Fruit fly (Drosophila melanogaster) whole organism, embryonic: ENCODE measurements around the gene CG42789.
A peak's percentile ranks its signal among the peaks of the same experiment; 100 is the strongest.

ENCODE experiments used
- Asciz ChIP-seq: fragments of 200-800 bp; sonication (Bioruptor generic); optimal IDR thresholded peaks from 2 replicates; lab custom pipeline; 2017; ENCODE audit warnings: missing biosample characterization, mild to moderate bottlenecking, missing genetic modification characterization, missing genetic modification reagents
- CG10543 ChIP-seq: fragments of 200-800 bp; sonication (Bioruptor generic); optimal IDR thresholded peaks from 3 replicates; lab custom pipeline; 2017; ENCODE audit warnings: missing biosample characterization, mild to moderate bottlenecking, missing genetic modification characterization, moderate library complexity
- CG10959 ChIP-seq: fragments of 200-800 bp; sonication (Bioruptor generic); IDR thresholded peaks from 2 replicates; pipeline ENCODE4 v1.3.6; 2022; ENCODE audit warnings: missing biosample characterization, missing genetic modification characterization
- CG12659 ChIP-seq: fragments of 200-800 bp; sonication (Bioruptor generic); optimal IDR thresholded peaks from 3 replicates; lab custom pipeline; 2017; ENCODE audit warnings: mild to moderate bottlenecking, missing biosample characterization, missing genetic modification reagents, missing genetic modification characterization
- CG14441 ChIP-seq: fragments of 200-800 bp; sonication (Bioruptor generic); IDR thresholded peaks from 2 replicates; pipeline ENCODE4 v1.3.6; 2022; ENCODE audit warnings: missing biosample characterization, missing genetic modification characterization
- CG14667 ChIP-seq: fragments of 200-800 bp; sonication (Bioruptor generic); IDR thresholded peaks from 2 replicates; pipeline ENCODE4 v1.3.6; 2022; ENCODE audit warnings: missing biosample characterization, missing genetic modification characterization
- CG14965 ChIP-seq: fragments of 200-800 bp; sonication (Bioruptor generic); optimal IDR thresholded peaks from 2 replicates; lab custom pipeline; 2016; ENCODE audit warnings: missing biosample characterization, missing genetic modification characterization, borderline replicate concordance
- CG1647 ChIP-seq: fragments of 200-800 bp; sonication (Bioruptor generic); optimal IDR thresholded peaks from 3 replicates; lab custom pipeline; 2016; ENCODE audit warnings: missing biosample characterization, missing genetic modification characterization
- CG17328 ChIP-seq: fragments of 200-800 bp; sonication (Bioruptor generic); IDR thresholded peaks from 2 replicates; pipeline ENCODE4 v1.3.6; 2022; ENCODE audit warnings: missing biosample characterization, missing genetic modification characterization
- CG17361 ChIP-seq: fragments of 200-800 bp; sonication (Bioruptor generic); IDR thresholded peaks from 3 replicates; pipeline ENCODE4 v1.3.6; 2022; ENCODE audit warnings: missing biosample characterization, missing genetic modification characterization
- CG17829 ChIP-seq: fragments of 200-800 bp; optimal IDR thresholded peaks from 2 replicates; lab custom pipeline; 2019; ENCODE audit warnings: missing biosample characterization, mild to moderate bottlenecking, missing genetic modification characterization, moderate library complexity
- CG2712 ChIP-seq: fragments of 200-800 bp; optimal IDR thresholded peaks from 3 replicates; lab custom pipeline; 2019; ENCODE audit warnings: missing biosample characterization, mild to moderate bottlenecking, missing genetic modification characterization, moderate library complexity
- CG31224 ChIP-seq: fragments of 200-800 bp; sonication (Bioruptor generic); IDR thresholded peaks from 2 replicates; pipeline ENCODE4 v1.3.6; 2022; ENCODE audit warnings: missing biosample characterization, missing genetic modification characterization
- CG33557 ChIP-seq: fragments of 200-800 bp; sonication (Bioruptor generic); optimal IDR thresholded peaks from 2 replicates; lab custom pipeline; 2019; ENCODE audit warnings: missing biosample characterization, mild to moderate bottlenecking, missing genetic modification characterization, moderate library complexity
- CG43689 ChIP-seq: fragments of 200-800 bp; sonication (Bioruptor generic); IDR thresholded peaks from 2 replicates; pipeline ENCODE4 v1.3.6; 2022; ENCODE audit warnings: missing biosample characterization, missing genetic modification characterization
- CG4404 ChIP-seq: fragments of 200-800 bp; sonication (Bioruptor generic); IDR thresholded peaks from 2 replicates; pipeline ENCODE4 v1.3.6; 2022; ENCODE audit warnings: missing biosample characterization, missing genetic modification characterization
- CG5953 ChIP-seq: fragments of 200-800 bp; sonication (Bioruptor generic); IDR thresholded peaks from 2 replicates; pipeline ENCODE4 v1.3.6; 2022; ENCODE audit warnings: missing biosample characterization, missing genetic modification characterization
- CG7372 ChIP-seq: fragments of 200-800 bp; sonication (Bioruptor generic); IDR thresholded peaks from 2 replicates; pipeline ENCODE4 v1.3.6; 2022; ENCODE audit warnings: missing biosample characterization, missing genetic modification characterization
- CG7556 ChIP-seq: fragments of 200-800 bp; sonication (Bioruptor generic); optimal IDR thresholded peaks from 2 replicates; lab custom pipeline; 2017; ENCODE audit warnings: missing biosample characterization, mild to moderate bottlenecking, missing genetic modification characterization
- CG7745 ChIP-seq: fragments of 200-800 bp; sonication (Bioruptor generic); optimal IDR thresholded peaks from 2 replicates; lab custom pipeline; 2018; ENCODE audit warnings: missing biosample characterization, mild to moderate bottlenecking, missing genetic modification characterization, moderate library complexity
- CG7839 ChIP-seq: fragments of 200-800 bp; sonication (Bioruptor generic); optimal IDR thresholded peaks from 3 replicates; lab custom pipeline; 2018; ENCODE audit warnings: missing biosample characterization, mild to moderate bottlenecking, missing genetic modification characterization, moderate library complexity
- CG7987 ChIP-seq: fragments of 200-800 bp; sonication (Bioruptor generic); optimal IDR thresholded peaks from 2 replicates; lab custom pipeline; 2018; ENCODE audit warnings: missing biosample characterization, mild to moderate bottlenecking, missing genetic modification characterization, moderate library complexity
- CG8281 ChIP-seq: fragments of 200-800 bp; sonication (Bioruptor generic); optimal IDR thresholded peaks from 2 replicates; lab custom pipeline; 2018; ENCODE audit warnings: missing biosample characterization, mild to moderate bottlenecking, missing genetic modification characterization, moderate library complexity
- CG8944 ChIP-seq: fragments of 200-800 bp; sonication (Bioruptor generic); optimal IDR thresholded peaks from 3 replicates; lab custom pipeline; 2016; ENCODE audit warnings: missing biosample characterization, missing genetic modification characterization
- CG9609 ChIP-seq: fragments of 200-800 bp; sonication (Bioruptor generic); optimal IDR thresholded peaks from 3 replicates; lab custom pipeline; 2016; ENCODE audit warnings: missing biosample characterization, missing genetic modification characterization
- CG9932 ChIP-seq: fragments of 200-800 bp; sonication (Bioruptor generic); IDR thresholded peaks from 2 replicates; pipeline ENCODE4 v1.3.6; 2022; ENCODE audit warnings: missing biosample characterization, missing genetic modification characterization
- CTCF ChIP-seq: fragments of 200-800 bp; sonication (Bioruptor generic); optimal IDR thresholded peaks from 2 replicates; lab custom pipeline; 2017; ENCODE audit warnings: missing biosample characterization, mild to moderate bottlenecking, missing genetic modification characterization, moderate library complexity
- D19A ChIP-seq: fragments of 200-800 bp; optimal IDR thresholded peaks from 3 replicates; lab custom pipeline; 2019; ENCODE audit warnings: missing biosample characterization, mild to moderate bottlenecking, missing genetic modification characterization, moderate library complexity
- Ets65A ChIP-seq: fragments of 200-800 bp; sonication (Bioruptor generic); peaks from one replicate; lab custom pipeline; 2016; ENCODE audit warnings: missing biosample characterization, missing genetic modification characterization
- H15 ChIP-seq: fragments of 200-800 bp; sonication (Bioruptor generic); IDR thresholded peaks from 3 replicates; pipeline ENCODE4 v1.3.6; 2022; ENCODE audit warnings: missing biosample characterization, missing genetic modification characterization
- HmgD ChIP-seq: fragments of 200-800 bp; sonication (Bioruptor generic); optimal IDR thresholded peaks from 3 replicates; lab custom pipeline; 2016; ENCODE audit warnings: missing biosample characterization, missing genetic modification characterization
- Jarid2 ChIP-seq: fragments of 200-800 bp; sonication (Bioruptor generic); optimal IDR thresholded peaks from 3 replicates; lab custom pipeline; 2017; ENCODE audit warnings: mild to moderate bottlenecking, missing biosample characterization, missing genetic modification reagents, missing genetic modification characterization
- Neu2 ChIP-seq: fragments of 200-800 bp; sonication (Bioruptor generic); optimal IDR thresholded peaks from 3 replicates; lab custom pipeline; 2016; ENCODE audit warnings: missing biosample characterization, missing genetic modification characterization, borderline replicate concordance
- Sin3A ChIP-seq: fragments of >200 bp; optimal IDR thresholded peaks from 2 replicates; lab custom pipeline; 2018
- Trl ChIP-seq, 3 experiments: fragments of >200 bp in 2 of 3; fragments of 200-800 bp in 1 of 3; sonication (Bioruptor generic) in 1 of 3; optimal IDR thresholded peaks; 2 replicates in 1 of 3; 3 replicates in 2 of 3; lab custom pipeline; 2016 to 2017; ENCODE audit warnings: missing biosample characterization in 1 of 3, missing genetic modification characterization in 1 of 3
- ara ChIP-seq: fragments of 200-800 bp; sonication (Bioruptor generic); IDR thresholded peaks from 2 replicates; pipeline ENCODE4 v1.3.6; 2022; ENCODE audit warnings: missing biosample characterization, missing genetic modification characterization
- croc ChIP-seq: fragments of 200-800 bp; sonication (Bioruptor generic); conservative IDR thresholded peaks from 3 replicates; pipeline ENCODE4 v1.3.6; 2022; ENCODE audit warnings: missing biosample characterization, missing genetic modification characterization
- dati ChIP-seq: fragments of 200-800 bp; sonication (Bioruptor generic); IDR thresholded peaks from 2 replicates; pipeline ENCODE4 v1.3.6; 2022; ENCODE audit warnings: missing biosample characterization, missing genetic modification characterization
- grau ChIP-seq: fragments of 200-800 bp; optimal IDR thresholded peaks from 3 replicates; lab custom pipeline; 2019; ENCODE audit warnings: missing biosample characterization, mild to moderate bottlenecking, missing genetic modification characterization, moderate library complexity
- hb ChIP-seq: fragments of 200-800 bp; sonication (Bioruptor generic); IDR thresholded peaks from 3 replicates; pipeline ENCODE4 v1.3.6; 2022; ENCODE audit warnings: missing biosample characterization, missing genetic modification characterization; ENCODE audit not compliant: partially characterized antibody
- hth ChIP-seq: fragments of >200 bp; optimal IDR thresholded peaks from 2 replicates; lab custom pipeline; 2017; ENCODE audit warnings: inconsistent platforms
- nau ChIP-seq: fragments of 200-800 bp; sonication (Bioruptor generic); optimal IDR thresholded peaks from 3 replicates; lab custom pipeline; 2017; ENCODE audit warnings: missing biosample characterization, mild to moderate bottlenecking, missing genetic modification characterization, missing genetic modification reagents
- pum ChIP-seq: fragments of 200-800 bp; sonication (Bioruptor generic); optimal IDR thresholded peaks from 2 replicates; lab custom pipeline; 2016; ENCODE audit warnings: missing biosample characterization, missing genetic modification characterization
- pzg ChIP-seq: fragments of 200-800 bp; sonication (Bioruptor generic); optimal IDR thresholded peaks from 3 replicates; lab custom pipeline; 2018; ENCODE audit warnings: missing biosample characterization, mild to moderate bottlenecking, missing genetic modification characterization, moderate library complexity
- repo ChIP-seq: fragments of 200-800 bp; sonication (Bioruptor generic); optimal IDR thresholded peaks from 2 replicates; lab custom pipeline; 2016; ENCODE audit warnings: missing biosample characterization, missing genetic modification characterization
- ro ChIP-seq: fragments of 200-800 bp; sonication (Bioruptor generic); IDR thresholded peaks from 2 replicates; pipeline ENCODE4 v1.3.6; 2022; ENCODE audit warnings: missing biosample characterization, missing genetic modification characterization
- scrt ChIP-seq: fragments of 200-800 bp; sonication (Bioruptor generic); optimal IDR thresholded peaks from 2 replicates; lab custom pipeline; 2018; ENCODE audit warnings: missing biosample characterization, mild to moderate bottlenecking, missing genetic modification characterization, moderate library complexity
- ssp ChIP-seq: fragments of 200-800 bp; sonication (Bioruptor generic); IDR thresholded peaks from 2 replicates; pipeline ENCODE4 v1.3.6; 2022; ENCODE audit warnings: missing biosample characterization, missing genetic modification characterization
- trem ChIP-seq: fragments of 200-800 bp; optimal IDR thresholded peaks from 3 replicates; lab custom pipeline; 2019; ENCODE audit warnings: missing biosample characterization, mild to moderate bottlenecking, missing genetic modification characterization, moderate library complexity
- usp ChIP-seq: fragments of >200 bp; optimal IDR thresholded peaks from 2 replicates; lab custom pipeline; 2017; ENCODE audit warnings: missing biosample characterization, missing genetic modification characterization
- zfh2 ChIP-seq: fragments of 200-800 bp; sonication (Bioruptor generic); optimal IDR thresholded peaks from 2 replicates; lab custom pipeline; 2016; ENCODE audit warnings: missing biosample characterization, missing genetic modification characterization

The CG42789 gene

DNA sequence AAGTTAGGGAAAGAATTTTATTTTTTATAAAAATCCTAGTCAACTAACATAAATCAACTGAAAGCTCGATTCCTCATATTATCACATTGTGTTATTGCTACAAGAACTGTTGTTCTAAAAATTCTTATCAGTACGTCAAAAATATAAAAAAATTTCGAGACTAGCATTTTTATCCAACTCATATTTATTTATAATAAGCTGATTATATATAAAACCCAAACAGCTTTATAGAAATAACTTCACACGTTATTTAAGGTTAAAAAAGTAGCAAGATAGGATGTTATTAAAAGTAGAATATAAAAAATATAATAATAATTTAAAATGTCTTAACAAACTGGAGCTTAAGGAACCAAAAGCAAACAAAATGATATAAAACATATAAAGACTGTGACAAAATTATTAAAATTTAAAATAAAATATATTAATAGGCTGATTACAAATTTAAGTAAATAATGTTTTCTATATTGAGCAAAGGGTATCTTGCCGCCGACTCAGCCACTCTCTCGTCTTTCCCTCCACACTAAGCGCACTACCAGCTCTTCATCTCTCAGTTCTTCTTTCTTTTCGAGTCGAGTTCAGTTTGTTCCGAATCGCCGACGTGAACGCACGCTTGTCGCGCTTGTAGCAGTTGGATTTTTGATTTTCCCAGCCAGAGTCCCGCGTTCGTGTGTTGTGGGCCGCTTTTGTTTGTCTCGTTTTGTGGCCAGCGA is 14.6 kb upstream of the CG42789 start, which contains the start of gene Tl (continued):
- peak; percentile 6 for TF ChIP-seq CG7839 (tag; lab: Kevin White, UChicago)
- TF ChIP-seq CG7745 (tag; lab: Kevin White, UChicago), result no peak
- peak; percentile 32; the same call in 1 of the 2 replicates for TF ChIP-seq ara (GFP tag; lab: Robert Waterston, UW)
- no peak for TF ChIP-seq ro (GFP tag; lab: Robert Waterston, UW)
- peak; percentile 17 for TF ChIP-seq CG17829 (tag; lab: Kevin White, UChicago)
- peak in 1 of 2 experiments; percentile 57 for TF ChIP-seq Trl (optimal IDR thresholded peaks at IDR 0.05; lab: Kevin White, UChicago)
- peak; percentile 21 for TF ChIP-seq Trl (GFP tag; optimal IDR thresholded peaks at IDR 0.05; lab: Kevin White, UChicago)
- no peak for TF ChIP-seq CG10959 (GFP tag; lab: Robert Waterston, UW)
- no peak for TF ChIP-seq hth
- TF ChIP-seq CG12659, result no peak
- no peak for TF ChIP-seq CG14965
- peak; percentile 35 for TF ChIP-seq CG7556
- TF ChIP-seq ssp (GFP tag; lab: Robert Waterston, UW), result no peak
- peak; percentile 7 for TF ChIP-seq CG2712 (tag; lab: Kevin White, UChicago)
- TF ChIP-seq scrt (GFP tag; lab: Kevin White, UChicago), result peak; percentile 11
- TF ChIP-seq CG9932 (GFP tag; lab: Robert Waterston, UW), result peak; percentile 42; the same call in 1 of the 2 replicates
- TF ChIP-seq CG14441, result no peak
- TF ChIP-seq CG43689 (GFP tag; lab: Robert Waterston, UW), result no peak
- TF ChIP-seq nau (GFP tag; lab: Kevin White, UChicago), result no peak
- no peak for TF ChIP-seq trem (tag; lab: Kevin White, UChicago)
- peak; percentile 34; the same call in 1 of the 2 replicates for TF ChIP-seq CG5953 (GFP tag; lab: Robert Waterston, UW)
- TF ChIP-seq pum (GFP tag; lab: Kevin White, UChicago), result no peak
- 0 out of 2 replicates have a peak, but pooled peaks have one; percentile 8 for TF ChIP-seq CG14667 (GFP tag; lab: Robert Waterston, UW)
- TF ChIP-seq Jarid2, result peak; percentile 98
- peak; percentile 34 for TF ChIP-seq CG7987 (GFP tag; lab: Kevin White, UChicago)
- TF ChIP-seq pzg (GFP tag; lab: Kevin White, UChicago), result no peak
- peak; percentile 14 for TF ChIP-seq CG1647 (GFP tag; lab: Kevin White, UChicago)
- no peak for TF ChIP-seq Ets65A (GFP tag; lab: Kevin White, UChicago)
- TF ChIP-seq hb (GFP tag; lab: Robert Waterston, UW), result 0 out of 3 replicates have a peak, but pooled peaks have one; percentile 8
- no peak for TF ChIP-seq CG4404 (GFP tag; lab: Robert Waterston, UW)
- TF ChIP-seq D19A (tag; lab: Kevin White, UChicago), result peak; percentile 72
- TF ChIP-seq CG17328, result peak; percentile 36; the same call in 1 of the 2 replicates
- no peak for TF ChIP-seq CG9609 (GFP tag; lab: Kevin White, UChicago)
- no peak for TF ChIP-seq HmgD
- no peak for TF ChIP-seq CG31224 (GFP tag; lab: Robert Waterston, UW)
- TF ChIP-seq Neu2 (GFP tag; lab: Kevin White, UChicago), result no peak
- no peak for TF ChIP-seq croc (GFP tag; lab: Robert Waterston, UW)
- TF ChIP-seq grau (tag; lab: Kevin White, UChicago), result peak; percentile 22
- no peak for TF ChIP-seq usp (GFP tag; lab: Kevin White, UChicago)
- no peak for TF ChIP-seq H15 (GFP tag; lab: Robert Waterston, UW)
- peak; percentile 26 for TF ChIP-seq CG10543 (GFP tag; lab: Kevin White, UChicago)
- TF ChIP-seq Asciz (GFP tag; lab: Kevin White, UChicago), result no peak
- TF ChIP-seq CG8944 (GFP tag; lab: Kevin White, UChicago), result no peak
- no peak for TF ChIP-seq zfh2
- no peak for TF ChIP-seq dati
- no peak for TF ChIP-seq CG7372 (GFP tag; lab: Robert Waterston, UW)
- TF ChIP-seq CG17361 (GFP tag; lab: Robert Waterston, UW), result peak; percentile 57; the same call in 2 of the 3 replicates
- no peak for TF ChIP-seq CG8281
- no peak for TF ChIP-seq CTCF
- TF ChIP-seq repo (GFP tag; lab: Kevin White, UChicago), result no peak
- peak; percentile 15 for TF ChIP-seq CG33557 (GFP tag; lab: Kevin White, UChicago)
- no peak for TF ChIP-seq Sin3A (lab: Kevin White, UChicago)
